Worm (Caenorhabditis elegans): ENCODE results near the gene C50D2.7.

Gene C50D2.7

ce11 chrII:51352-51751, 43.7 kb downstream of the C50D2.7 start, which contains the start of gene sptl-1:
Gene sptl-1, plus strand, starts transcription at chrII:51652.
- TF ChIP-seq aptf-3 (GFP tag; IDR thresholded peaks at IDR 0.05) (no peak), madf-6 (GFP tag; IDR thresholded peaks at IDR 0.05) (0 out of 2 replicates have a peak, but pooled peaks have one; percentile 23), zim-3 (tag; optimal IDR thresholded peaks at IDR 0.05) (no peak), somi-1 (GFP tag; optimal IDR thresholded peaks at IDR 0.05) (no peak), K12H6.12 (tag; optimal IDR thresholded peaks at IDR 0.05) (no peak), Y95B8A.8 (GFP tag; IDR thresholded peaks at IDR 0.05) (no peak), snpc-4 (GFP tag; optimal IDR thresholded peaks at IDR 0.05) (no peak), snpc-4 (tag; optimal IDR thresholded peaks at IDR 0.05) (no peak)

- TF ChIP-seq nhr-80 (tag; optimal IDR thresholded peaks at IDR 0.05) = peak; percentile 35
- TF ChIP-seq attf-5 (GFP tag; optimal IDR thresholded peaks at IDR 0.05) = peak; percentile 32
- TF ChIP-seq Y79H2A.3 (GFP tag; conservative IDR thresholded peaks at IDR 0.05) = no peak
These were observed 44.2 kb downstream of the C50D2.7 start for ce11 chrII:50862-51261.

- TF ChIP-seq sea-2 (GFP tag; IDR thresholded peaks at IDR 0.05) (no peak), nhr-90 (tag; optimal IDR thresholded peaks at IDR 0.05) (no peak), ztf-3 (GFP tag; optimal IDR thresholded peaks at IDR 0.05) (no peak), F49E8.2 (tag; optimal IDR thresholded peaks at IDR 0.05; ENCODE audit: insufficient read depth) (no peak), K12H6.12 (tag; optimal IDR thresholded peaks at IDR 0.05) (no peak), attf-6 (GFP tag; IDR thresholded peaks at IDR 0.05) (no peak), dpl-1 (GFP tag; optimal IDR thresholded peaks at IDR 0.05) (no peak), F57A8.1 (GFP tag; optimal IDR thresholded peaks at IDR 0.05) (no peak), fkh-3 (tag; optimal IDR thresholded peaks at IDR 0.05) (no peak), lin-35 (GFP tag; optimal IDR thresholded peaks at IDR 0.05) (no peak), T07F8.4 (tag; optimal IDR thresholded peaks at IDR 0.05) (no peak), aptf-2 (GFP tag; conservative IDR thresholded peaks at IDR 0.05) (no peak), hlh-26 (GFP tag; conservative IDR thresholded peaks at IDR 0.05) (no peak), tbx-9 (tag; optimal IDR thresholded peaks at IDR 0.05; ENCODE audit: borderline replicate concordance) (no peak), ekl-4 (GFP tag; IDR thresholded peaks at IDR 0.05) (no peak), Y79H2A.3 (GFP tag; conservative IDR thresholded peaks at IDR 0.05) (no peak), nhr-120 (GFP tag; IDR thresholded peaks at IDR 0.05) (no peak)
These were observed 47.8 kb downstream of the C50D2.7 start, which contains the start of gene C23H3.5 for ce11 chrII:47280-47679. Gene C23H3.5, plus strand, starts transcription at chrII:47580.

ce11 chrII:46116-46515, 49.0 kb downstream of the C50D2.7 start, which contains the start of gene rpt-4:
Gene rpt-4, minus strand, starts transcription at chrII:46216.
- no peak for TF ChIP-seq atf-7 (tag; optimal IDR thresholded peaks at IDR 0.05)
- no peak for TF ChIP-seq nhr-27 (tag; optimal IDR thresholded peaks at IDR 0.05)
- TF ChIP-seq K11D2.4 (GFP tag; IDR thresholded peaks at IDR 0.05) = no peak
- TF ChIP-seq lsl-1 (GFP tag; optimal IDR thresholded peaks at IDR 0.05) = no peak
- no peak for TF ChIP-seq Y95B8A.8 (GFP tag; IDR thresholded peaks at IDR 0.05)
- no peak for TF ChIP-seq D2030.7 (GFP tag; IDR thresholded peaks at IDR 0.05)
- no peak for TF ChIP-seq Y56A3A.18 (GFP tag; IDR thresholded peaks at IDR 0.05)
- TF ChIP-seq dpl-1 (GFP tag; optimal IDR thresholded peaks at IDR 0.05) = no peak
- no peak for TF ChIP-seq ama-1 (optimal IDR thresholded peaks at IDR 0.05)
- TF ChIP-seq ama-1 (GFP tag; optimal IDR thresholded peaks at IDR 0.05) = no peak
- TF ChIP-seq ceh-100 (GFP tag; IDR thresholded peaks at IDR 0.05) = no peak
- no peak for TF ChIP-seq mel-28 (tag; optimal IDR thresholded peaks at IDR 0.05; ENCODE audit: borderline replicate concordance)
- no peak for TF ChIP-seq repo-1 (tag; optimal IDR thresholded peaks at IDR 0.05)

Data from whole organism, young adult.